Fruit fly (Drosophila melanogaster): ENCODE measurements around the gene hng3.

- TF ChIP-seq N (GFP tag; optimal IDR thresholded peaks at IDR 0.05) (no peak), psq (GFP tag; optimal IDR thresholded peaks at IDR 0.05) (peak; percentile 23), Hnf4 (GFP tag; optimal IDR thresholded peaks at IDR 0.05) (peak; percentile 38), h (GFP tag; optimal IDR thresholded peaks at IDR 0.05) (peak; percentile 65), fru (GFP tag; optimal IDR thresholded peaks at IDR 0.05) (peak; percentile 67), GATAd (GFP tag; optimal IDR thresholded peaks at IDR 0.05) (no peak), CG32264 (GFP tag; optimal IDR thresholded peaks at IDR 0.05) (no peak), Mio (GFP tag; optimal IDR thresholded peaks at IDR 0.05) (no peak), dsf (GFP tag; optimal IDR thresholded peaks at IDR 0.05; ENCODE audit: borderline replicate concordance) (no peak), Rel (GFP tag; optimal IDR thresholded peaks at IDR 0.05) (no peak), Rel (tag; optimal IDR thresholded peaks at IDR 0.05) (no peak)
These were observed 25.9 kb downstream of the hng3 start for dm6 chr3L:729345-729744.
